Fruit fly (Drosophila melanogaster) whole organism, embryonic: ENCODE results near the gene Gas8.

Source experiments
- ATbp ChIP-seq: fragments of 200-800 bp; sonication (Bioruptor generic); optimal IDR thresholded peaks from 2 replicates; lab custom pipeline; 2017; ENCODE audit warnings: missing biosample characterization, mild to moderate bottlenecking, missing genetic modification characterization, missing genetic modification reagents
- Adf1 ChIP-seq: fragments of 200-800 bp; sonication (Bioruptor generic); IDR thresholded peaks from 2 replicates; pipeline ENCODE4 v1.3.6; 2022; ENCODE audit warnings: missing biosample characterization, missing genetic modification characterization
- CG11723 ChIP-seq: fragments of 200-800 bp; sonication (Bioruptor generic); optimal IDR thresholded peaks from 2 replicates; lab custom pipeline; 2017; ENCODE audit warnings: missing biosample characterization, mild to moderate bottlenecking, missing genetic modification characterization
- CG12155 ChIP-seq: fragments of 200-800 bp; sonication (Bioruptor generic); optimal IDR thresholded peaks from 3 replicates; lab custom pipeline; 2016; ENCODE audit warnings: missing biosample characterization, missing genetic modification characterization
- CG12659 ChIP-seq: fragments of 200-800 bp; sonication (Bioruptor generic); optimal IDR thresholded peaks from 3 replicates; lab custom pipeline; 2017; ENCODE audit warnings: mild to moderate bottlenecking, missing biosample characterization, missing genetic modification reagents, missing genetic modification characterization
- CG13287 ChIP-seq: fragments of 200-800 bp; sonication (Bioruptor generic); IDR thresholded peaks from 2 replicates; pipeline ENCODE4 v1.3.6; 2022; ENCODE audit warnings: missing biosample characterization, missing genetic modification characterization; ENCODE audit not compliant: partially characterized antibody
- CG15011 ChIP-seq: fragments of 200-800 bp; sonication (Bioruptor generic); optimal IDR thresholded peaks from 3 replicates; lab custom pipeline; 2018; ENCODE audit warnings: missing biosample characterization, mild to moderate bottlenecking, missing genetic modification characterization
- CG15601 ChIP-seq: fragments of 200-800 bp; sonication (Bioruptor generic); optimal IDR thresholded peaks from 3 replicates; lab custom pipeline; 2019; ENCODE audit warnings: missing biosample characterization, mild to moderate bottlenecking, missing genetic modification characterization, moderate library complexity
- CG1603 ChIP-seq: fragments of 200-800 bp; sonication (Bioruptor generic); optimal IDR thresholded peaks from 2 replicates; lab custom pipeline; 2019; ENCODE audit warnings: missing biosample characterization, mild to moderate bottlenecking, missing genetic modification characterization, moderate library complexity
- CG16815 ChIP-seq: fragments of 200-800 bp; sonication (Bioruptor generic); optimal IDR thresholded peaks from 3 replicates; lab custom pipeline; 2017; ENCODE audit warnings: missing biosample characterization, mild to moderate bottlenecking, missing genetic modification characterization
- CG17359 ChIP-seq: fragments of 200-800 bp; sonication (Bioruptor generic); optimal IDR thresholded peaks from 3 replicates; lab custom pipeline; 2018; ENCODE audit warnings: missing biosample characterization, mild to moderate bottlenecking, missing genetic modification characterization, moderate library complexity
- CG18262 ChIP-seq: fragments of 200-800 bp; optimal IDR thresholded peaks from 3 replicates; lab custom pipeline; 2019; ENCODE audit warnings: missing biosample characterization, mild to moderate bottlenecking, missing genetic modification characterization, moderate library complexity
- CG2120 ChIP-seq: fragments of 200-800 bp; sonication (Bioruptor generic); optimal IDR thresholded peaks from 3 replicates; lab custom pipeline; 2016; ENCODE audit warnings: missing biosample characterization, missing genetic modification characterization
- CG3065 ChIP-seq: fragments of 200-800 bp; sonication (Bioruptor generic); optimal IDR thresholded peaks from 2 replicates; lab custom pipeline; 2016; ENCODE audit warnings: missing biosample characterization, missing genetic modification characterization
- CG3726 ChIP-seq: fragments of 200-800 bp; sonication (Bioruptor generic); IDR thresholded peaks from 3 replicates; pipeline ENCODE4, ENCODE4 v1.3.6; 2022; ENCODE audit warnings: missing biosample characterization, missing genetic modification characterization
- CG4820 ChIP-seq: fragments of 200-800 bp; sonication (Bioruptor generic); optimal IDR thresholded peaks from 3 replicates; lab custom pipeline; 2016; ENCODE audit warnings: missing biosample characterization, missing genetic modification characterization
- CG5180 ChIP-seq: fragments of 200-800 bp; sonication (Bioruptor generic); optimal IDR thresholded peaks from 3 replicates; lab custom pipeline; 2017; ENCODE audit warnings: missing biosample characterization, missing genetic modification characterization, mild to moderate bottlenecking, moderate library complexity, missing genetic modification reagents
- CG6175 ChIP-seq: fragments of 200-800 bp; sonication (Bioruptor generic); IDR thresholded peaks from 3 replicates; pipeline ENCODE4 v1.3.6; 2022; ENCODE audit warnings: missing biosample characterization, missing genetic modification characterization
- CG8290 ChIP-seq, 3 experiments: fragments of 200-800 bp; sonication (Bioruptor generic); optimal IDR thresholded peaks; 2 replicates each; lab custom pipeline; 2016 to 2019; ENCODE audit warnings: missing biosample characterization in 3 of 3, missing genetic modification characterization in 3 of 3, mild to moderate bottlenecking in 2 of 3, moderate library complexity in 1 of 3
- CG8924 ChIP-seq: fragments of 200-800 bp; optimal IDR thresholded peaks from 3 replicates; lab custom pipeline; 2019; ENCODE audit warnings: missing biosample characterization, mild to moderate bottlenecking, missing genetic modification characterization, moderate library complexity
- CG9932 ChIP-seq: fragments of 200-800 bp; sonication (Bioruptor generic); IDR thresholded peaks from 2 replicates; pipeline ENCODE4 v1.3.6; 2022; ENCODE audit warnings: missing biosample characterization, missing genetic modification characterization
- Dp ChIP-seq: fragments of 200-800 bp; sonication (Bioruptor generic); optimal IDR thresholded peaks from 2 replicates; lab custom pipeline; 2018; ENCODE audit warnings: missing biosample characterization, mild to moderate bottlenecking, missing genetic modification characterization, moderate library complexity
- Fer2 ChIP-seq: fragments of 200-800 bp; sonication (Bioruptor generic); optimal IDR thresholded peaks from 2 replicates; lab custom pipeline; 2018; ENCODE audit warnings: missing biosample characterization, mild to moderate bottlenecking, missing genetic modification characterization, moderate library complexity
- Gug ChIP-seq: fragments of 200-800 bp; sonication (Bioruptor generic); IDR thresholded peaks from 4 replicates; pipeline ENCODE4 v1.3.6; 2022; ENCODE audit warnings: missing biosample characterization, missing genetic modification characterization
- H15 ChIP-seq: fragments of 200-800 bp; sonication (Bioruptor generic); IDR thresholded peaks from 3 replicates; pipeline ENCODE4 v1.3.6; 2022; ENCODE audit warnings: missing biosample characterization, missing genetic modification characterization
- HLH54F ChIP-seq: fragments of 200-800 bp; sonication (Bioruptor generic); optimal IDR thresholded peaks from 3 replicates; lab custom pipeline; 2016; ENCODE audit warnings: missing biosample characterization, missing genetic modification characterization
- Hmr ChIP-seq: fragments of 200-800 bp; sonication (Bioruptor generic); optimal IDR thresholded peaks from 3 replicates; lab custom pipeline; 2017; ENCODE audit warnings: mild to moderate bottlenecking, missing biosample characterization, missing genetic modification reagents, missing genetic modification characterization
- MBD-R2 ChIP-seq: fragments of 200-800 bp; sonication (Bioruptor generic); IDR thresholded peaks from 2 replicates; pipeline ENCODE4 v1.3.6; 2022; ENCODE audit warnings: missing biosample characterization, missing genetic modification characterization
- Mes4 ChIP-seq: fragments of 200-800 bp; sonication (Bioruptor generic); optimal IDR thresholded peaks from 2 replicates; lab custom pipeline; 2016; ENCODE audit warnings: missing biosample characterization, missing genetic modification characterization
- Optix ChIP-seq: fragments of 200-800 bp; sonication (Bioruptor generic); IDR thresholded peaks from 3 replicates; pipeline ENCODE4 v1.3.6; 2022; ENCODE audit warnings: missing biosample characterization, missing genetic modification characterization
- Six4 ChIP-seq: fragments of 200-800 bp; sonication (Bioruptor generic); optimal IDR thresholded peaks from 2 replicates; lab custom pipeline; 2016; ENCODE audit warnings: missing biosample characterization, missing genetic modification characterization
- Sox102F ChIP-seq: fragments of 200-800 bp; sonication (Bioruptor generic); optimal IDR thresholded peaks from 2 replicates; lab custom pipeline; 2018; ENCODE audit warnings: missing biosample characterization, mild to moderate bottlenecking, missing genetic modification characterization, moderate library complexity
- Ssrp ChIP-seq: fragments of 200-800 bp; sonication (Bioruptor generic); optimal IDR thresholded peaks from 2 replicates; lab custom pipeline; 2018; ENCODE audit warnings: missing biosample characterization, mild to moderate bottlenecking, missing genetic modification characterization, moderate library complexity
- ac ChIP-seq: fragments of 200-800 bp; sonication (Bioruptor generic); optimal IDR thresholded peaks from 3 replicates; lab custom pipeline; 2017; ENCODE audit warnings: missing biosample characterization, mild to moderate bottlenecking, missing genetic modification characterization
- ap ChIP-seq: fragments of 200-800 bp; sonication (Bioruptor generic); IDR thresholded peaks from 2 replicates; pipeline ENCODE4 v1.3.6; 2022; ENCODE audit warnings: missing biosample characterization, missing genetic modification characterization
- exex ChIP-seq: fragments of 200-800 bp; sonication (Bioruptor generic); optimal IDR thresholded peaks from 4 replicates; lab custom pipeline; 2018; ENCODE audit warnings: missing biosample characterization, mild to moderate bottlenecking, missing genetic modification characterization, moderate library complexity
- gce ChIP-seq: fragments of 200-800 bp; sonication (Bioruptor generic); IDR thresholded peaks from 3 replicates; pipeline ENCODE4 v1.3.6; 2022; ENCODE audit warnings: missing biosample characterization, missing genetic modification characterization
- grau ChIP-seq: fragments of 200-800 bp; optimal IDR thresholded peaks from 3 replicates; lab custom pipeline; 2019; ENCODE audit warnings: missing biosample characterization, mild to moderate bottlenecking, missing genetic modification characterization, moderate library complexity
- hb ChIP-seq: fragments of 200-800 bp; sonication (Bioruptor generic); IDR thresholded peaks from 3 replicates; pipeline ENCODE4 v1.3.6; 2022; ENCODE audit warnings: missing biosample characterization, missing genetic modification characterization; ENCODE audit not compliant: partially characterized antibody
- hbn ChIP-seq: fragments of 200-800 bp; sonication (Bioruptor generic); IDR thresholded peaks from 2 replicates; pipeline ENCODE4 v1.3.6; 2022; ENCODE audit warnings: missing biosample characterization, missing genetic modification characterization; ENCODE audit not compliant: partially characterized antibody
- inv ChIP-seq: fragments of 200-800 bp; sonication (Bioruptor generic); IDR thresholded peaks from 2 replicates; pipeline ENCODE4 v1.3.6; 2022; ENCODE audit warnings: missing biosample characterization, missing genetic modification characterization; ENCODE audit not compliant: partially characterized antibody
- mam ChIP-seq: fragments of 200-800 bp; sonication (Bioruptor generic); optimal IDR thresholded peaks from 3 replicates; lab custom pipeline; 2016; ENCODE audit warnings: missing biosample characterization, missing genetic modification characterization
- phol ChIP-seq: fragments of 200-800 bp; sonication (Bioruptor generic); optimal IDR thresholded peaks from 3 replicates; lab custom pipeline; 2018; ENCODE audit warnings: missing biosample characterization, mild to moderate bottlenecking, missing genetic modification characterization, moderate library complexity
- salm ChIP-seq: fragments of 200-800 bp; sonication (Bioruptor generic); optimal IDR thresholded peaks from 2 replicates; lab custom pipeline; 2018; ENCODE audit warnings: missing biosample characterization, mild to moderate bottlenecking, missing genetic modification characterization
- shn ChIP-seq: fragments of 200-800 bp; sonication (Bioruptor generic); optimal IDR thresholded peaks from 3 replicates; lab custom pipeline; 2016; ENCODE audit warnings: missing biosample characterization, missing genetic modification characterization
- sim ChIP-seq: fragments of 200-800 bp; sonication (Bioruptor generic); IDR thresholded peaks from 2 replicates; pipeline ENCODE4 v1.3.6; 2022; ENCODE audit warnings: missing biosample characterization, missing genetic modification characterization
- stc ChIP-seq: fragments of 200-800 bp; sonication (Bioruptor generic); IDR thresholded peaks from 2 replicates; pipeline ENCODE4 v1.3.6; 2022; ENCODE audit warnings: missing biosample characterization, missing genetic modification characterization
- tll ChIP-seq, 2 experiments: fragments of 200-800 bp in 1 of 2; fragments of >200 bp in 1 of 2; sonication (Bioruptor generic) in 1 of 2; optimal IDR thresholded peaks; 2 replicates each; lab custom pipeline; 2017 to 2019; ENCODE audit warnings: missing biosample characterization in 2 of 2, missing genetic modification characterization in 2 of 2, mild to moderate bottlenecking in 1 of 2, moderate library complexity in 1 of 2
- tna ChIP-seq: fragments of 200-800 bp; sonication (Bioruptor generic); IDR thresholded peaks from 2 replicates; pipeline ENCODE4 v1.3.6; 2022; ENCODE audit warnings: missing biosample characterization, missing genetic modification characterization; ENCODE audit not compliant: partially characterized antibody
- zen ChIP-seq: fragments of 200-800 bp; sonication (Bioruptor generic); optimal IDR thresholded peaks from 3 replicates; lab custom pipeline; 2018; ENCODE audit warnings: missing biosample characterization, mild to moderate bottlenecking, missing genetic modification characterization, moderate library complexity

The Gas8 gene

DNA sequence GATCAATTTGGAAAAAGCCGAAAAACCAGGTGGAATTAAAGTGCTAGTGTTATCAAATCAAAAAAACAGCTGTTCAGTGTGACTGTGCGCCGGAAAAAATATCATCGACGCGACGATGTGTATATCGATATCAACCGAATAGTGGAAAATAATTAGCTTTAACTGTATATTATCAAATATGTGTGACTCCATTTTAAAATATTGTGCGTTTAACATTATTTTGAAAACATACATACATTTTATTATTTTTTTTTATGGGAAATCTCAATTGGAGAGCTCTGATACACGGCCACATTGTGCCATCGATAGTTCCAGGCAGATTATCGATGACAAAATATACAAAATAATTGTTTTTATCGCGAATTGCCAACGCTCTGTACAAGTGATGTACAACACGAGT lies 19.3 kb downstream of the Gas8 start, which contains the start of the genes CG14270 and CG10803 (continued):
- no peak for TF ChIP-seq Ssrp (tag; lab: Kevin White, UChicago)
- peak; percentile 74 for TF ChIP-seq MBD-R2 (GFP tag; lab: Robert Waterston, UW)
- no peak for TF ChIP-seq Optix (GFP tag; lab: Robert Waterston, UW)
- TF ChIP-seq Dp (GFP tag; lab: Kevin White, UChicago): peak; percentile 31
- TF ChIP-seq tll (GFP tag; optimal IDR thresholded peaks at IDR 0.05; lab: Kevin White, UChicago): no peak
- TF ChIP-seq stc (GFP tag; lab: Robert Waterston, UW): no peak
- no peak for TF ChIP-seq Adf1 (GFP tag; lab: Robert Waterston, UW)
- TF ChIP-seq sim: no peak
- TF ChIP-seq salm: no peak
- TF ChIP-seq CG1603 (tag; lab: Kevin White, UChicago): peak; percentile 2
- TF ChIP-seq Hmr (GFP tag; lab: Kevin White, UChicago): no peak
- TF ChIP-seq Fer2: no peak
- peak; percentile 0 for TF ChIP-seq CG18262 (tag; lab: Kevin White, UChicago)
- TF ChIP-seq CG8924 (tag; lab: Kevin White, UChicago): no peak
- no peak for TF ChIP-seq CG4820 (GFP tag; lab: Kevin White, UChicago)
- TF ChIP-seq mam (GFP tag; lab: Kevin White, UChicago): peak; percentile 17
- no peak for TF ChIP-seq CG5180 (GFP tag; lab: Kevin White, UChicago)
- no peak for TF ChIP-seq exex (tag; lab: Kevin White, UChicago)
- TF ChIP-seq tna (GFP tag; lab: Robert Waterston, UW): no peak
- TF ChIP-seq ap (GFP tag; lab: Robert Waterston, UW): no peak
- no peak for TF ChIP-seq CG3065 (GFP tag; lab: Kevin White, UChicago)
- peak; percentile 78 for TF ChIP-seq inv
- peak; percentile 35 for TF ChIP-seq CG12659 (GFP tag; lab: Kevin White, UChicago)
- no peak for TF ChIP-seq Sox102F (GFP tag; lab: Kevin White, UChicago)
- no peak for TF ChIP-seq shn
- no peak for TF ChIP-seq Six4 (GFP tag; lab: Kevin White, UChicago)
- no peak for TF ChIP-seq CG3726 (GFP tag; lab: Robert Waterston, UW)
- TF ChIP-seq ATbp: no peak
- TF ChIP-seq CG9932 (GFP tag; lab: Robert Waterston, UW): no peak; the same call in 1 of the 2 replicates
- 0 out of 4 replicates have a peak, but pooled peaks have one; percentile 2 for TF ChIP-seq Gug (GFP tag; lab: Robert Waterston, UW)
- no peak for TF ChIP-seq CG6175 (GFP tag; lab: Robert Waterston, UW)
- no peak for TF ChIP-seq CG16815 (GFP tag; lab: Kevin White, UChicago)
- peak; percentile 87 for TF ChIP-seq CG13287 (GFP tag; lab: Robert Waterston, UW)
- peak; percentile 52 for TF ChIP-seq CG2120
- no peak for TF ChIP-seq ac (GFP tag; lab: Kevin White, UChicago)
- peak; percentile 23 for TF ChIP-seq grau
- TF ChIP-seq hbn (GFP tag; lab: Robert Waterston, UW): peak; percentile 74
- no peak for TF ChIP-seq CG12155 (GFP tag; lab: Kevin White, UChicago)
- TF ChIP-seq H15 (GFP tag; lab: Robert Waterston, UW): no peak
- no peak for TF ChIP-seq HLH54F (GFP tag; lab: Kevin White, UChicago)
- TF ChIP-seq CG11723: no peak
- TF ChIP-seq CG15601 (tag; lab: Kevin White, UChicago): no peak
- no peak for TF ChIP-seq zen
- TF ChIP-seq CG15011 (GFP tag; lab: Kevin White, UChicago): no peak
- TF ChIP-seq Mes4 (GFP tag; lab: Kevin White, UChicago): no peak
- peak; percentile 36 for TF ChIP-seq CG17359
- peak; percentile 80 for TF ChIP-seq hb (GFP tag; lab: Robert Waterston, UW)
- peak; percentile 38 for TF ChIP-seq CG8290 (GFP tag; optimal IDR thresholded peaks at IDR 0.05; lab: Kevin White, UChicago)
- no peak for TF ChIP-seq CG8290 (tag; optimal IDR thresholded peaks at IDR 0.05; lab: Kevin White, UChicago)
- TF ChIP-seq gce: 0 out of 3 replicates have a peak, but pooled peaks have one; percentile 17
- peak; percentile 22 for TF ChIP-seq phol
